Worm (Caenorhabditis elegans) whole organism, L3 larva: ENCODE data around the gene pes-9.

Source experiments
- egl-5 ChIP-seq: fragments of 150-350 bp; optimal IDR thresholded peaks from 2 replicates; lab custom pipeline; 2017; ENCODE audit warnings: missing biosample characterization, missing genetic modification reagents, missing genetic modification characterization, inconsistent platforms
- lsy-12 ChIP-seq: sonication (generic microtip); optimal IDR thresholded peaks from 2 replicates; lab custom pipeline; 2016; ENCODE audit warnings: mild to moderate bottlenecking, missing genetic modification characterization, missing compliant biosample characterization
- mdl-1 ChIP-seq: fragments of 150-350 bp; optimal IDR thresholded peaks from 2 replicates; lab custom pipeline; 2014; ENCODE audit warnings: missing biosample characterization, missing genetic modification characterization
- nhr-12 ChIP-seq: fragments of 150-350 bp; optimal IDR thresholded peaks from 2 replicates; lab custom pipeline; 2014; ENCODE audit warnings: missing biosample characterization, missing genetic modification characterization
- unc-62 ChIP-seq: fragments of 150-350 bp; sonication (generic microtip); optimal IDR thresholded peaks from 4 replicates; lab custom pipeline; 2014; ENCODE audit warnings: missing biosample characterization, missing genetic modification reagents, missing genetic modification characterization
- ztf-11 ChIP-seq: fragments of 150-350 bp; optimal IDR thresholded peaks from 2 replicates; lab custom pipeline; 2014; ENCODE audit warnings: missing biosample characterization, missing genetic modification characterization

DNA sequence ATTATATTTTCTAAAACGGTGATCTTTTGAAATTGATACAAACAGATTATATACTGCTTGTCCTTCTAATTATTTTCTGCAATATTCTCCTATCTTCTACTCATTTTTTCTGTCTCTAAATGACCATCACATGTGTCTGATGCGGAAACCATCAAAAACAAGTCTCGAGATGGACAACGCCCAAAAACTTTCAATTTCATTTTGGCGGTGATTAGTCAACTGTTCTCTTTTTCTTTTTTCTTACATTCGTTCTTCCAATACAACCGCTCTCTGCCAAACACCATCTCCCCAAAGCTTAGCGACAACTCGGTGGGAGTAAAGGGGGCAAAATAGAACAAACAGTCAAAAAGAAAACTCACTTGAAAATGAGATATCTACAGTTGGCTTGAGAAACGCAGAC, 36.5 kb upstream of the pes-9 start:
- TF ChIP-seq ztf-11 = no peak
- no peak for TF ChIP-seq mdl-1 (tag; lab: Kevin White, UChicago)
- TF ChIP-seq unc-62 = no peak
- TF ChIP-seq egl-5 = no peak
- TF ChIP-seq lsy-12 = no peak
- no peak for TF ChIP-seq nhr-12 (tag; lab: Kevin White, UChicago)
